Worm (Caenorhabditis elegans): ENCODE results near the gene srh-135.

ce11 chrII:10261261-10261660 lies 34.3 kb upstream of the srh-135 start:
- TF ChIP-seq egl-27 (tag; optimal IDR thresholded peaks at IDR 0.05) = no peak
- no peak for TF ChIP-seq unc-62 (GFP tag; optimal IDR thresholded peaks at IDR 0.05)
- TF ChIP-seq alr-1 (tag; optimal IDR thresholded peaks at IDR 0.05) = no peak
- no peak for TF ChIP-seq elt-3 (tag; optimal IDR thresholded peaks at IDR 0.05)
- no peak for TF ChIP-seq nhr-237 (tag; optimal IDR thresholded peaks at IDR 0.05)
- no peak for TF ChIP-seq mdl-1 (tag; optimal IDR thresholded peaks at IDR 0.05)
- no peak for TF ChIP-seq lin-13 (GFP tag; optimal IDR thresholded peaks at IDR 0.05)
- TF ChIP-seq lsy-2 (tag; optimal IDR thresholded peaks at IDR 0.05) = no peak

All from whole organism, L2 larva.